Worm (Caenorhabditis elegans): ENCODE results near the gene lin-18.

lin-18 gene

DNA sequence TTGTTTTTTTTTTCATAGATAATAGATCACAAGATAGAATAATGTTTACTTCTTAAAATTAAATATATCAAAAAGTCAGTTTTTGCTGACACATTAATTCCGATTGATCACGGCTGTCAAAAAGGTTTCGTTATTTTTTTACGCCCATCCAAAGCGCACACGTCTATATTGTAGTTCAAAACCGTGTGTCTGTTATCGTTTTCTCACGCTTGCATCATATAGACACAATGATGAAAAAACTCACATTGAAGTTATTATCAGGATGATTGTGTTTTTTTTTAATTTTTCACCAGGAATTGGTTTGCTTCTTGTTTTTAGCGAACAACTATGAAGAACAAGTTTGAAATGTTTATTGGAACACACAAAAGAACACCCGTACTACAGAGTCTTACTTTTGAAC, 49.4 kb downstream of the lin-18 start (continued):
- TF ChIP-seq ZK337.2 (GFP tag; IDR thresholded peaks at IDR 0.05) (no peak), dpl-1 (GFP tag; optimal IDR thresholded peaks at IDR 0.05) (no peak), lin-1 (GFP tag; IDR thresholded peaks at IDR 0.05) (peak; percentile 49), aha-1 (tag) (peak; percentile 89), nhr-6 (tag; optimal IDR thresholded peaks at IDR 0.05) (no peak), hif-1 (tag; optimal IDR thresholded peaks at IDR 0.05) (peak in 1 of 2 experiments; percentile 44), ceh-28 (tag; optimal IDR thresholded peaks at IDR 0.05) (no peak), snpc-4 (tag; optimal IDR thresholded peaks at IDR 0.05) (no peak), zfp-2 (tag; optimal IDR thresholded peaks at IDR 0.05) (no peak), mdl-1 (tag; optimal IDR thresholded peaks at IDR 0.05) (no peak), skn-1 (tag; optimal IDR thresholded peaks at IDR 0.05) (no peak), ctbp-1 (GFP tag; IDR thresholded peaks at IDR 0.05) (no peak), unc-39 (tag; optimal IDR thresholded peaks at IDR 0.05) (no peak), F37D6.2 (tag; optimal IDR thresholded peaks at IDR 0.05) (no peak), snpc-1.2 (GFP tag; IDR thresholded peaks at IDR 0.05) (no peak), nhr-77 (tag; optimal IDR thresholded peaks at IDR 0.05) (peak; percentile 89), nhr-76 (tag; optimal IDR thresholded peaks at IDR 0.05) (no peak), nhr-48 (tag; optimal IDR thresholded peaks at IDR 0.05) (peak; percentile 78), duxl-1 (tag; optimal IDR thresholded peaks at IDR 0.05; ENCODE audit: poor library complexity) (peak; percentile 55), saeg-2 (GFP tag; IDR thresholded peaks at IDR 0.05) (no peak), ztf-7 (tag; optimal IDR thresholded peaks at IDR 0.05) (peak; percentile 98), tra-1 (GFP tag; IDR thresholded peaks at IDR 0.05) (peak; percentile 87), daf-12 (tag; optimal IDR thresholded peaks at IDR 0.05) (no peak), mdt-29 (GFP tag; IDR thresholded peaks at IDR 0.05) (no peak), jun-1 (tag; optimal IDR thresholded peaks at IDR 0.05) (no peak), lir-3 (tag; optimal IDR thresholded peaks at IDR 0.05) (no peak), zfp-3 (GFP tag; conservative IDR thresholded peaks at IDR 0.05) (no peak), gei-8 (GFP tag; optimal IDR thresholded peaks at IDR 0.05) (no peak), nhr-41 (GFP tag; IDR thresholded peaks at IDR 0.05) (peak; percentile 56; the same call in 1 of the 2 replicates), nhr-11 (tag; optimal IDR thresholded peaks at IDR 0.05) (no peak), zag-1 (tag; optimal IDR thresholded peaks at IDR 0.05) (no peak), fkh-10 (GFP tag; optimal IDR thresholded peaks at IDR 0.05) (no peak), ceh-20 (GFP tag; IDR thresholded peaks at IDR 0.05) (peak; percentile 79), php-3 (GFP tag; IDR thresholded peaks at IDR 0.05) (peak; percentile 69), egl-43 (GFP tag; IDR thresholded peaks at IDR 0.05) (no peak)

DNA sequence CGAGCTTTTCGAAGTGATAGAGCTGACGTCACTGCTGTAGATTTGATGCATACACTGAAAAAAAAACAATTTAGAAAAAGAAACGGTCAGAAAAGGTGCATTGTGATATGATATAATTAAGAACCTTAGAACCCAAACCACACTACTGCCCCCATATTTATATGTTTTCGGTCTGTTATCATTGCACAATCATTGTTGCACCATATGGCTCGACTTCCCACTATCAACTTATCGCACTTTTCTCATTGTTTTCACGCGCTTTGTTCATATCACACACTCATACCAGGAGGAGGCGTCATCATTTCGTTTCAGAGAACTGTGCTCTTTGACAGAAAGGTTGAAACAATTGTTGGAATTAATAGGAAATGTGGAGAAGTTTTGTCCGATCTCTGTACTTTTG, 50.6 kb downstream of the lin-18 start:
- TF ChIP-seq unc-130 (GFP tag; optimal IDR thresholded peaks at IDR 0.05) (no peak), dve-1 (tag; optimal IDR thresholded peaks at IDR 0.05; ENCODE audit: insufficient read depth) (peak; percentile 94), lin-13 (GFP tag; optimal IDR thresholded peaks at IDR 0.05) (peak; percentile 9), spr-1 (tag; optimal IDR thresholded peaks at IDR 0.05) (no peak), dmd-8 (GFP tag; IDR thresholded peaks at IDR 0.05) (no peak), zfp-3 (GFP tag; conservative IDR thresholded peaks at IDR 0.05) (no peak), mxl-3 (GFP tag; optimal IDR thresholded peaks at IDR 0.05) (no peak), pha-4 (GFP tag; IDR thresholded peaks at IDR 0.05) (no peak), pha-4 (tag; optimal IDR thresholded peaks at IDR 0.05) (no peak), mdl-1 (tag; optimal IDR thresholded peaks at IDR 0.05) (peak in 1 of 2 experiments; percentile 57), attf-4 (tag; optimal IDR thresholded peaks at IDR 0.05) (no peak), nhr-41 (GFP tag; IDR thresholded peaks at IDR 0.05) (no peak), skn-1 (tag; optimal IDR thresholded peaks at IDR 0.05) (no peak), set-16 (GFP tag; IDR thresholded peaks at IDR 0.05) (no peak), dmd-9 (GFP tag; IDR thresholded peaks at IDR 0.05) (no peak), nhr-6 (tag; optimal IDR thresholded peaks at IDR 0.05) (no peak), snpc-4 (tag; optimal IDR thresholded peaks at IDR 0.05) (no peak), madf-5 (GFP tag; IDR thresholded peaks at IDR 0.05) (no peak), mes-2 (tag; optimal IDR thresholded peaks at IDR 0.05; ENCODE audit: poor library complexity, severe bottlenecking) (peak; percentile 58), egl-27 (tag; optimal IDR thresholded peaks at IDR 0.05) (no peak), rbr-2 (tag; optimal IDR thresholded peaks at IDR 0.05) (no peak), spr-3 (GFP tag; optimal IDR thresholded peaks at IDR 0.05) (no peak), lin-15B (tag; optimal IDR thresholded peaks at IDR 0.05) (no peak), Y5F2A.4 (GFP tag; optimal IDR thresholded peaks at IDR 0.05) (no peak)
